Fruit fly (Drosophila melanogaster): ENCODE results near the gene ey.
A peak's percentile ranks its signal among the peaks of the same experiment; 100 is the strongest.

The ey gene

dm6 chr4:703992-704690, 6.7 kb downstream of the ey start (continued):
- no peak for TF ChIP-seq tgo (GFP tag; IDR thresholded peaks at IDR 0.05)
- TF ChIP-seq H15 (GFP tag; IDR thresholded peaks at IDR 0.05) = no peak
- TF ChIP-seq Taf1 (GFP tag; IDR thresholded peaks at IDR 0.05) = no peak
- TF ChIP-seq CG8765 (GFP tag; IDR thresholded peaks at IDR 0.05) = no peak
- TF ChIP-seq ken (GFP tag; IDR thresholded peaks at IDR 0.05) = no peak
- peak; percentile 53 for TF ChIP-seq D (optimal IDR thresholded peaks at IDR 0.05)
- TF ChIP-seq D (GFP tag; optimal IDR thresholded peaks at IDR 0.05) = no peak
- no peak for TF ChIP-seq Bdp1 (GFP tag; optimal IDR thresholded peaks at IDR 0.05)
- peak; percentile 31; the same call in 2 of the 3 replicates for TF ChIP-seq zen2 (GFP tag; IDR thresholded peaks at IDR 0.05; ENCODE audit: partially characterized antibody)
- TF ChIP-seq CG9876 (GFP tag; optimal IDR thresholded peaks at IDR 0.05) = no peak
- peak; percentile 27 for TF ChIP-seq Med (GFP tag)
- TF ChIP-seq CG2889 (GFP tag; IDR thresholded peaks at IDR 0.05) = no peak
- TF ChIP-seq B-H2 (GFP tag; optimal IDR thresholded peaks at IDR 0.05) = no peak
- no peak for TF ChIP-seq CG10267 (tag; optimal IDR thresholded peaks at IDR 0.05)
- no peak for TF ChIP-seq kay (GFP tag; optimal IDR thresholded peaks at IDR 0.05)
- no peak for TF ChIP-seq CG16863 (GFP tag; optimal IDR thresholded peaks at IDR 0.05)
- TF ChIP-seq ATbp (GFP tag; optimal IDR thresholded peaks at IDR 0.05) = no peak
- no peak for TF ChIP-seq pfk (GFP tag; optimal IDR thresholded peaks at IDR 0.05)
- TF ChIP-seq Jarid2 (GFP tag; optimal IDR thresholded peaks at IDR 0.05) = peak; percentile 78
- TF ChIP-seq gsb (GFP tag; IDR thresholded peaks at IDR 0.05) = no peak
- TF ChIP-seq nerfin-1 (tag; optimal IDR thresholded peaks at IDR 0.05) = peak; percentile 41
- TF ChIP-seq CG7786 (GFP tag; optimal IDR thresholded peaks at IDR 0.05) = no peak
- peak; percentile 25 for TF ChIP-seq gcm (GFP tag; optimal IDR thresholded peaks at IDR 0.05)
- TF ChIP-seq CG10321 (GFP tag; IDR thresholded peaks at IDR 0.05) = peak; percentile 95
- TF ChIP-seq sc (optimal IDR thresholded peaks at IDR 0.05) = no peak
- TF ChIP-seq sc (GFP tag; optimal IDR thresholded peaks at IDR 0.05) = no peak
- peak in 1 of 2 experiments; percentile 19 for TF ChIP-seq pan (optimal IDR thresholded peaks at IDR 0.05)
- peak in 1 of 2 experiments; percentile 92 for TF ChIP-seq pan (GFP tag; optimal IDR thresholded peaks at IDR 0.05 in 1 of 2, IDR thresholded peaks at IDR 0.05 in 1 of 2)
- no peak for TF ChIP-seq CG12071 (GFP tag; optimal IDR thresholded peaks at IDR 0.05)
- TF ChIP-seq Nf-YA (GFP tag; IDR thresholded peaks at IDR 0.05) = peak; percentile 99
- TF ChIP-seq gsb-n (tag; optimal IDR thresholded peaks at IDR 0.05) = peak; percentile 98
- TF ChIP-seq CG11398 (GFP tag; optimal IDR thresholded peaks at IDR 0.05) = no peak
- TF ChIP-seq mirr (GFP tag; optimal IDR thresholded peaks at IDR 0.05) = no peak

DNA sequence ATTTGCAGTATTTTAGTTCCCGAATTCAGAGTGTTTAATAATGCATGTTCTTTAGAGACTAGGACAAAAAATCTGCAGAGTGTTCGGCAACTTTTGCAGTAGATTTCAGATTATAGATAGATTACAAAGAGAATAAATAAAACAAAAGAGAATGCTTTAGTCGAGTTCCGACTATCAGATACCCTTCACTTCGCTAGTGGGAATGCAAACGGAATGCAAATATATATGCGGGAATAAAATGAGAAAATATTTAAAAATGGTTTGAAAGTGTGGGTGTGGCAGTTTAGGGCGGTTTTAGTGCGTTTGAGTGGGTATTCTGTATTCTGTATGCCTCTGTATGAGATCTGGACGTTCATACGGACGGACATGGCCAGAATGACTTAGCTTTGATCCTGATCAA, 9.4 kb downstream of the ey start:
- TF ChIP-seq pnt (GFP tag; optimal IDR thresholded peaks at IDR 0.05) = no peak
- no peak for TF ChIP-seq C15 (GFP tag; IDR thresholded peaks at IDR 0.05)
- TF ChIP-seq amos (GFP tag; IDR thresholded peaks at IDR 0.05; ENCODE audit: partially characterized antibody) = peak; percentile 5; the same call in 1 of the 2 replicates
- TF ChIP-seq toy (GFP tag; IDR thresholded peaks at IDR 0.05) = no peak
- TF ChIP-seq Ets65A (GFP tag) = no peak
- TF ChIP-seq CG8359 (GFP tag; optimal IDR thresholded peaks at IDR 0.05; ENCODE audit: borderline replicate concordance) = no peak
- TF ChIP-seq CG14860 (GFP tag; IDR thresholded peaks at IDR 0.05; ENCODE audit: partially characterized antibody) = peak; percentile 57
- peak; percentile 52; the same call in 1 of the 3 replicates for TF ChIP-seq mld (GFP tag; IDR thresholded peaks at IDR 0.05; ENCODE audit: partially characterized antibody)
- TF ChIP-seq HLH4C (GFP tag; IDR thresholded peaks at IDR 0.05; ENCODE audit: partially characterized antibody) = peak; percentile 66
- peak; percentile 73; the same call in 2 of the 3 replicates for TF ChIP-seq CG6791 (GFP tag; IDR thresholded peaks at IDR 0.05; ENCODE audit: partially characterized antibody)
- peak; percentile 47; the same call in 1 of the 3 replicates for TF ChIP-seq CG7963 (GFP tag; IDR thresholded peaks at IDR 0.05; ENCODE audit: partially characterized antibody)
- TF ChIP-seq CG16813 (GFP tag; IDR thresholded peaks at IDR 0.05; ENCODE audit: partially characterized antibody) = peak; percentile 74
- no peak for TF ChIP-seq CG8281 (tag; optimal IDR thresholded peaks at IDR 0.05)
